Fruit fly (Drosophila melanogaster): Measurements from ENCODE around the gene CG17593.

Gene CG17593

DNA sequence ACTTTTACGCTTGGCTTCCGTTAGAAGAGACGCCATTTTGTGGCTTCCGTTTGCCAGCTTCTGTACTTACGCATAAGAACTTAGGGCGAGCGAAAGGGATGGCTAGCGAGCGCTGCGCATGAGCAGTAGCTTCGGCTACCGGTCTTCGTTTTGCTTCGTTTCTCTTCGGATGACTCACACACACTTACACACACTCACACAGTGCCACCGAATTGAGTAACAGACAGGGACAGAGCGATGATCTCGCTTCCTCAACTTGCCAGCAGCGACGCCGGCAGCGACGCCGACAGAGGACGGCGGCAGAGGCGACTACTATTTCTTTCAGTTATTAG, 24.7 kb downstream of the CG17593 start:
- TF ChIP-seq CG8478 (optimal IDR thresholded peaks at IDR 0.05), result no peak
- no peak for TF ChIP-seq EcR (GFP tag; optimal IDR thresholded peaks at IDR 0.05)
- no peak for TF ChIP-seq pan (optimal IDR thresholded peaks at IDR 0.05)
- TF ChIP-seq usp (GFP tag; optimal IDR thresholded peaks at IDR 0.05), result no peak
- TF ChIP-seq Dll (optimal IDR thresholded peaks at IDR 0.05), result no peak
- TF ChIP-seq psq (optimal IDR thresholded peaks at IDR 0.05), result no peak

DNA sequence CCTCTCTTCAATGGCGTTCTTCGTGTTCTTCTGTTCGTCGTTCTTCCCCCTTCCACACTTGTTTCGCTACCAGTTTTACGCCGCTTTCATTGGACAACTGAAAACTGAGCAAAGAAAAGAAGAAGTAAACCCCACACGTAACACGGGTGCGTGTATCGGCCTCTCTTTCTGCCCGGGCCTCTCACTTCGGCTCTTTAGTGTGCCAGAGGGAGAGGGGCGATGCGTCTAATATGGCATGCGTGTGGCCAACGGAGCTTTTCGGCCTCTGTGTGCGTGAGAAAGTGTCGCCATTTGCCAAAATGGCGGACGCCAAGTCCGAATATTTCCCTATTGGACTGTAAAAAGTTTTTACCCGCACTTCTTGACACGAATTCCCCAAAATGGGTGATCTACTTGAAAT, 25.3 kb downstream of the CG17593 start:
- TF ChIP-seq Dll (optimal IDR thresholded peaks at IDR 0.05) (no peak), EcR (GFP tag; optimal IDR thresholded peaks at IDR 0.05) (no peak), psq (optimal IDR thresholded peaks at IDR 0.05) (no peak), CG8478 (optimal IDR thresholded peaks at IDR 0.05) (peak; percentile 61), pan (optimal IDR thresholded peaks at IDR 0.05) (no peak), usp (GFP tag; optimal IDR thresholded peaks at IDR 0.05) (no peak)

DNA sequence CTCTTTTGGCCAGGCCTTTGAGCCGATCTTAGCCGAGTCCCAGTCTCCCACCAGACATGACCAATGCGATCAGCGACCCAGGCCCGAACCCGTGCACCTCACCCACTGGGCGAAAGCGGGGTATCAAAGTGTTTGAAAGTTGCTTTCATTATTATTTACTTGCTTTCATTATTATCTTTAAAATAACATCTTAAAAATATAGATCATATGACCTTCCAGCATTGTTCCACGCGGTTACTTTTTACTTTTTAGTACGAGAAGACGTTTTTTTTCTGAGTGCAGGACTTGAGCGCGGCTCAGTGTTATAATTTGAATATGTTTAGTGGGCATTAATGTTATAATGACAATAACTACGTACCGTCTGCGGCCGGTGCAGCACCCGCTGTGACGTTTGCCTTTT, 28.4 kb downstream of the CG17593 start:
- TF ChIP-seq psq (optimal IDR thresholded peaks at IDR 0.05) (no peak), pan (optimal IDR thresholded peaks at IDR 0.05) (no peak), usp (GFP tag; optimal IDR thresholded peaks at IDR 0.05) (no peak), CG8478 (optimal IDR thresholded peaks at IDR 0.05) (no peak), Dll (optimal IDR thresholded peaks at IDR 0.05) (no peak), EcR (GFP tag; optimal IDR thresholded peaks at IDR 0.05) (no peak)

DNA sequence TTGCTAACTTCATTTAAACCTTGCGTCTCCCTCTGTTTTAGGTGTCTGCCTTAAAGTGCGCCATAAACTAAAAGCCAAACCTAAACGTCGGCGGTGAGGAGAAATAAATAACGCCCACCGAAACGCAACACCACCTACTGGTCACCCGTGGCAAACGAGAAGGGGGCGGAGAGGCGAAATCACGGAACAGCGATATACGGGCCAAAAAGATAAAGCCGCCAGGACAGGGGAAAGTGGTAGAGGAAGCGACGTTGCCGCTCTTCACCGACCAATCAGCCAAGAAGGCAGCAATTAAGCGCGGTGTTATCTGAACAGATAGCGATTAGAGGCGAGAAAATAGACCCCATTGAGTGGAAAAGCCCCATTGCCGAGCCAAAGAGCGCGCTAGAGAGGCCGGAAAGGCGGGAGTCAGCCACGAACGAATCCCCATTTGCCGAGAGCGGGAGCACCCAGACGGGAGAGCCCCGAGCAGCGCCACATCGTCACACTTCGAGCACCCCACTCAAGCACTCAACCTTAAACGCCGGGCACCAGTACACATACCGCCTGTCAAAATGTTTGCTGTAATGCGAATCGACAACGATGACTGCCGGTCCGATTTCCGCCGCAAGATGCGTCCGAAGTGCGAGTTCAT, 30.5 kb downstream of the CG17593 start:
- TF ChIP-seq Dll (optimal IDR thresholded peaks at IDR 0.05) (peak; percentile 100), CG8478 (optimal IDR thresholded peaks at IDR 0.05) (no peak)

DNA sequence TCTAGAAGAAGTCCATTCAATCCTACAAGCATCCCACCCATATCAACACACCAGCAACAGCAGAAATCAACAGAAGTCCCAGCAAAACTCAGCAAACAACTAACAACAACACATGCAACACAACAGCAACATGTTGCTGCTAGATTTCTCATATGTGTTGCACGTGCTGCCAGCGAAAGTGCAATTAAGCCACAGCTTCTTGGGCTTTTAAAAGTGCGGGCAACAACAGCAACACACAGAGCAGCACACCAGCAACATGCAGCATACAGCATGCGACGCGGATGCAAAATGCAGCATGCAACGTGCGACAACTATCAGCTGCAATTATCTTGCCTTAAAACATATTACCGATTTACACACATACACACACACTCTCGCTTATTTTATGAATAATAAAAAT, 32.8 kb downstream of the CG17593 start:
- no peak for TF ChIP-seq EcR (GFP tag; optimal IDR thresholded peaks at IDR 0.05)
- no peak for TF ChIP-seq pan (optimal IDR thresholded peaks at IDR 0.05)
- no peak for TF ChIP-seq CG8478 (optimal IDR thresholded peaks at IDR 0.05)
- TF ChIP-seq psq (optimal IDR thresholded peaks at IDR 0.05), result no peak
- TF ChIP-seq Dll (optimal IDR thresholded peaks at IDR 0.05), result no peak
- TF ChIP-seq usp (GFP tag; optimal IDR thresholded peaks at IDR 0.05), result no peak

DNA sequence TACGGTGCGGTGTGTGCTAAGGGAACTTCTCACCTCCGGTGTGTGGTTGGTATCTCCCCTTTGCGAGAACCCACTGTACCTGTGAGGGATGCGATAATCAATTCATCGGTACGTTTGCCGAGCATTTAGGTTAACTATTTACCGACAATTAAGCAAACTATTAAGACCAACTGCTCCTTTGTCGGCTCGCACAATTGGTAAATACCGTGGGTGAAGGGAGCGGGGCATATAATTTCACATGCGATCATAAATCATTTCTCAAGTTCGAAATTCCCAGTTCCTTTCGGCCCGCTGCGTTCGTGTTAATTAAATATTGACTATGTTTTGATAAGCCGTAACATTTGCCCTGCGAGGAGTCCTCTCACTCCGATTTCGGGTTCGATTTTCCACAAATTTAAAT, 34.2 kb downstream of the CG17593 start:
- no peak for TF ChIP-seq Dll (optimal IDR thresholded peaks at IDR 0.05)
- no peak for TF ChIP-seq usp (GFP tag; optimal IDR thresholded peaks at IDR 0.05)
- TF ChIP-seq psq (optimal IDR thresholded peaks at IDR 0.05), result no peak
- TF ChIP-seq pan (optimal IDR thresholded peaks at IDR 0.05), result no peak
- TF ChIP-seq CG8478 (optimal IDR thresholded peaks at IDR 0.05), result no peak
- no peak for TF ChIP-seq EcR (GFP tag; optimal IDR thresholded peaks at IDR 0.05)

DNA sequence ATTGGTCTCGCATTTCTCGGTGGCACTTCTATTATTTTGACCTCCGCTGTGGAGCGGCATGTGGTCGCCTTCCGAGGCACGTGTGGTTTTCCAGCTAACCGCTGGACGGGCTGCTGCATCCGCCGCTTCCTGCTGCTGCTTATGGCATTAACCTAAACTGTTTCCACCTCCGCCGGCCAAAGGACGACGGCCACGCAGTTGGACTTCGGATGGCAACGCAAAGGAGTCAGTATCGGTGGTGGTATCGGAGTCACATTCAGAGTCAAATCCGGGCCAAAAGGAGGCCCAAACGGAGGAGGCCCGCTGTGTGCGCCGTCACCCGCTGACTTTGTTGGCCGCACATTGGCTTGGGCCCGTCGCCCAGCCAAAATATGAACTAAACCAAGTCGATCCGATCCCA, 35.1 kb downstream of the CG17593 start:
- TF ChIP-seq psq (optimal IDR thresholded peaks at IDR 0.05) (no peak), CG8478 (optimal IDR thresholded peaks at IDR 0.05) (no peak), usp (GFP tag; optimal IDR thresholded peaks at IDR 0.05) (no peak), Dll (optimal IDR thresholded peaks at IDR 0.05) (no peak), pan (optimal IDR thresholded peaks at IDR 0.05) (no peak), EcR (GFP tag; optimal IDR thresholded peaks at IDR 0.05) (no peak)

DNA sequence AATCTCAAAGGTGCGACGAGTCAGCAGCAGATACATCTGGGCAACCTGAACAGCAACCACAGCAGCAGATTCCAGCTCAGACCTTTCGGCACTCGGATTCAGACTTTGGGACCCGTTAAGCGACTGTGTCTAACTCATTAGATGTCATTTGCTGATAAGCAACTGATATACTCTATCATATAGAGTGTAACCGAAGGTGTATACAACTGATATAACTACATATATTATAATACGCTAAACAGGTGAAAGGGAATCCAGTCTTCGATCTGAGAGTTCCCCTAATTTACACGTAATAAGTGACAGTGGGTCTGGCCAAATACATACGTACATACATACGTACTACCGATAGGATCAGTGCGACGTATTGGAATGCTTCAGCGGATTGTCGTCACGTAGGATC, 35.9 kb downstream of the CG17593 start:
- TF ChIP-seq pan (optimal IDR thresholded peaks at IDR 0.05) (no peak), Dll (optimal IDR thresholded peaks at IDR 0.05) (no peak), usp (GFP tag; optimal IDR thresholded peaks at IDR 0.05) (no peak), psq (optimal IDR thresholded peaks at IDR 0.05) (no peak), EcR (GFP tag; optimal IDR thresholded peaks at IDR 0.05) (no peak), CG8478 (optimal IDR thresholded peaks at IDR 0.05) (no peak)

DNA sequence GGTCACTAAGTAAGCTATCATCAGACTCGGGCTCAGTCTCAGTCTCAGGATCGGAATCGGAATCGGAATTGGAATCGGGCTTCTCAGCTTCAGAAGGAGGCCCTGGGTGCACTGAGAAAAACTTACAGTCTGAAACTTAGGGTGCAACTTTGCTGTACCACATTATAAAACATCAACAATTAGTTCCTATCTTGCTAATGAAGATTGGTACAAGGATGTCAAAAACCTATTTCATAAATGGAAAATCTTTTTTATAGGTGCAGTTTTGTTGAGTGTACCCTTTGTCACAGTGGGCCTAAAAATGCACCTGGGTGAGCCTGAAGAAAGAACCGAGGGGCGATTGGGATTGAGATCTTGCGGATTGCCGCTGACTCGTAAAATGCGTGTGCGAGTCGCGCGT, 38.1 kb downstream of the CG17593 start:
- TF ChIP-seq usp (GFP tag; optimal IDR thresholded peaks at IDR 0.05), result no peak
- TF ChIP-seq Dll (optimal IDR thresholded peaks at IDR 0.05), result no peak
- TF ChIP-seq pan (optimal IDR thresholded peaks at IDR 0.05), result no peak
- no peak for TF ChIP-seq EcR (GFP tag; optimal IDR thresholded peaks at IDR 0.05)
- no peak for TF ChIP-seq CG8478 (optimal IDR thresholded peaks at IDR 0.05)
- TF ChIP-seq psq (optimal IDR thresholded peaks at IDR 0.05), result no peak

DNA sequence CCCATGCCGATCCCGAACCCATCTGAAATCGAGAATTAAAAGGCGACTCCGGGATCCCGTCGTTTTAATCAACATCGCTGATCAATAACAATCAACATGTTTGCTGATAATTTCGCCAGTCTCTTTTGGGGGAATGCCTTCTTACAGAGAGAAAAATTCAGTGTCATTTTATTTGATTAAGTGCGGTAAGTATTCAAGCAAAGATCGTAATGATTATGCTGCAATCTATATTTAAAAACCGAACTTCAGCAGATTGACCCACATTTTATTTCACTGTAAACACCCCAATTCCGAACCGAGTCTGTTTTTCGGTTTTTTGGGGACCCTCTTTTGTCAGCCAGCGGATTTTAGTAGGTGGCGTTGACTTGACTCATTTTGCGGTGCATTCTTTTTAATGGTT, 39.2 kb downstream of the CG17593 start:
- TF ChIP-seq CG8478 (optimal IDR thresholded peaks at IDR 0.05) (no peak), pan (optimal IDR thresholded peaks at IDR 0.05) (no peak), Dll (optimal IDR thresholded peaks at IDR 0.05) (no peak), usp (GFP tag; optimal IDR thresholded peaks at IDR 0.05) (no peak), EcR (GFP tag; optimal IDR thresholded peaks at IDR 0.05) (no peak), psq (optimal IDR thresholded peaks at IDR 0.05) (no peak)

DNA sequence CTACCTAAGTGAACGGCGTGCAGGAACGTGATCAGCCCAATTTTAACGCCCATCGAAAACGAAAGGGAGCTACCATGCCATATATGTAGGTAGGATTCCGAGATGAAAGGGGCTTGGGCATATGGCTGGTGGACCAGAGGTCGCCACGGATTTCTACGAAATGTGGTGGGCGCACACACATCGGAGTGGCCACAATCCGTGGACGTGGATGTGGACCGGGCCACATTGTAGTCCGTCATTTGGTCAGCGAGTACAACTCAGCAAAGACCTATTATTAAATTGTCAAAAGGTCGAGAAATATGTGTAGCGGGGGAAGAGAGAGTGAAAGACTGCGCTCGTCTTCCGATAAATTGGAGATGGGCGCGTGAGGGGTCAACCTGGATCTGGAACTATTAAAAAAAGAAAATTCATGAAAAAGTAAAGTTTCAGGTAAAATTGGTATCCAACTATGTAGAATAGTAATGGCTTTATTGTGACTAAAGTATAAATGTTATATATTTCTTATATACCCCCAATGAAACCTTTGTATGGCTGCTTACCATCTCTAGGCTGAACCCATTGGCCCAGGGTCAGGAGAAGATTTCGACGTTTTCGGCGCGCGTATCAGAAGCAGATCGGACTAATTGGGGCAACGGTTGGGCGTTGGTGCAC, 40.9 kb downstream of the CG17593 start:
- no peak for TF ChIP-seq psq (optimal IDR thresholded peaks at IDR 0.05)
- TF ChIP-seq EcR (GFP tag; optimal IDR thresholded peaks at IDR 0.05), result no peak
- no peak for TF ChIP-seq pan (optimal IDR thresholded peaks at IDR 0.05)
- no peak for TF ChIP-seq CG8478 (optimal IDR thresholded peaks at IDR 0.05)
- TF ChIP-seq usp (GFP tag; optimal IDR thresholded peaks at IDR 0.05), result no peak
- no peak for TF ChIP-seq Dll (optimal IDR thresholded peaks at IDR 0.05)

DNA sequence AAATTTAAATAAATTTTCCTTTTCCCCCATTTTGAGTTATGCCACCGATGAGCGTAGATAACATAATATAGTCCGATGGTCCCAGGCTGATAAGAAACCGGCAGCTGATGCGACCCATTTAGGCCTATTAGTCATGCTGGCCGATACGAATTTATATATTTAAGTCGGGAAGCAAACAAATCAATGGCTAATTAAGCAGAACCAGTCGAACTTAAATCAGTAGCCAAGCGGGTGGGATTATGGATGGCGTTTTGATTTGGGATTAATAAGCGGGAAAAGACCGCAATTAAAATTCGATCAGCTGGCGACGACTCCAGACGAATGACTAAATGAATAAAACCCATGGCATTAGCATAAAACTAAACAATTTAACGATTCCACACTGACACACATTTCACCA, 42.3 kb downstream of the CG17593 start:
- no peak for TF ChIP-seq usp (GFP tag; optimal IDR thresholded peaks at IDR 0.05)

DNA sequence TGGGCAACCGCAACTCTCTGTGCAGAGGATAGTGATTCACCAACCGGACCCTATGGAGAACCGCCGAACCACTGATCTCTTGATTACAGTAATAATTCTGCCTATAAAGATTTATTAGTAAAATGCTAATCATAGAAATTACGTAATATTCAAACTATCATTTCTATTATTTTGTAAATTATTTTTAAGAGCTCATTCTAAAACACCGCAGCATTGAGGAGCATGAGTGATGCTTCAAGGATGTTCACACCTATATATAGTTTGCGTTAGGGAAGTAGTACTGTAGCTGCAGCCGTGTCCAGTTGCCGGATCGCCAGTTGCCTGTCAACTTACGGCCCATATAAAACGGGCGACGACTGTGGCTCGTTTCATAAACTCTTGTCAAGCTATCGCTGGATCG, 42.8 kb downstream of the CG17593 start:
- TF ChIP-seq CG8478 (optimal IDR thresholded peaks at IDR 0.05) (no peak), psq (optimal IDR thresholded peaks at IDR 0.05) (no peak), pan (optimal IDR thresholded peaks at IDR 0.05) (no peak), usp (GFP tag; optimal IDR thresholded peaks at IDR 0.05) (no peak), EcR (GFP tag; optimal IDR thresholded peaks at IDR 0.05) (no peak), Dll (optimal IDR thresholded peaks at IDR 0.05) (no peak)
